Worm (Caenorhabditis elegans): ENCODE data around the gene Y22D7AL.1.

The Y22D7AL.1 gene

DNA sequence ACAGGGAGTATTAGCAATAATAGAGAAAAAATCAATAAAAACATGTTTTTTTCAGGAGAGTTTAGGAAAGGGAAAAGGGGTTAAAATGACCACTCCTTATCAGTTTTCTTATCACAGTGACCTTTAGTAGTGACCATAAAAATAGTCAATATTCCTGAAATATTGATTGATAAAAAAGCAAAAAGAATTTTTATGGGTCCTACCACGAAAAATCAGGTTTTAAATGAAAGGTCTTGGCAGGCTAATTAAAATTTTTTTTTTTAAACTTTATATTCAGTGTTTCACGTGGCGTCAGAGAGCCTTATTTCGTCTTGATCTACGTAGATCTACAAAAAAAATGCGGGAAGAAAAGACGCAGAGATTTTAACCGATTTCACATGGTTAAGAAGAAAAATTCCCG, 5.1 kb downstream of the Y22D7AL.1 start, which contains the start of gene cht-4:
Gene cht-4 (minus strand): TSS at position 101 of the 400 bp plus-strand sequence.
- no peak for TF ChIP-seq gmeb-1 (tag; optimal IDR thresholded peaks at IDR 0.05)
- no peak for TF ChIP-seq lin-39 (tag; optimal IDR thresholded peaks at IDR 0.05)
- TF ChIP-seq ztf-4 (tag; optimal IDR thresholded peaks at IDR 0.05), result no peak
- no peak for TF ChIP-seq sem-4 (tag; optimal IDR thresholded peaks at IDR 0.05)
- no peak for TF ChIP-seq fos-1 (tag; optimal IDR thresholded peaks at IDR 0.05)
- TF ChIP-seq nhr-77 (tag; optimal IDR thresholded peaks at IDR 0.05), result no peak
- TF ChIP-seq F13H6.1 (tag; optimal IDR thresholded peaks at IDR 0.05), result no peak
- no peak for TF ChIP-seq aly-2 (tag; optimal IDR thresholded peaks at IDR 0.05)
- no peak for TF ChIP-seq elt-1 (tag; optimal IDR thresholded peaks at IDR 0.05)
- no peak for TF ChIP-seq ama-1 (optimal IDR thresholded peaks at IDR 0.05)
- no peak for TF ChIP-seq peb-1 (tag; optimal IDR thresholded peaks at IDR 0.05)
- no peak for TF ChIP-seq nhr-21 (tag; optimal IDR thresholded peaks at IDR 0.05)
- no peak for TF ChIP-seq ztf-1 (GFP tag; conservative IDR thresholded peaks at IDR 0.05)
- no peak for TF ChIP-seq crh-2 (tag; optimal IDR thresholded peaks at IDR 0.05)

DNA sequence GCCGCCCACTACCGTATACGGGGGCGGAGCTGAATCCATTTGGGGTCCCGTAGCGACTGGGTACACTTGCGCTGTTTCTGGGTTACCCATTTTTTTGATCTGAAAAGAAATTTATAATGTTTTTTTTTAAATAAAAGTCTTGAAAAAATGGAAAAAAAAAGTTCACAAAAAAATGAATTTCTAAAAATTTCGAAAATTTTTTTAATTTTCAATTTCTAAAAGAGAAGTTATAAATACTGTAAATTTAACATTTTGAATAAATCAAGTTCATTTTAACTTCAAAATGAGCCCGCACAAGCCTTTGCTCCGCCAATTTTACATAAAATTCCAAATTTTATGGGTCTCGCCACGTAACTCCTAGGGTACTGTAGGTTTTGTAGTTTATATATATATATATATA, 7.5 kb downstream of the Y22D7AL.1 start, which contains the start of gene Y22D7AL.15:
Gene Y22D7AL.15 (minus strand): TSS at position 101 of the 400 bp plus-strand sequence.
- TF ChIP-seq gmeb-1 (tag; optimal IDR thresholded peaks at IDR 0.05), result no peak
- no peak for TF ChIP-seq unc-55 (GFP tag; optimal IDR thresholded peaks at IDR 0.05)
- TF ChIP-seq elt-3 (tag; optimal IDR thresholded peaks at IDR 0.05), result no peak
- no peak for TF ChIP-seq dmd-4 (tag; optimal IDR thresholded peaks at IDR 0.05)
- TF ChIP-seq nhr-237 (tag; optimal IDR thresholded peaks at IDR 0.05), result no peak
- TF ChIP-seq lsy-2 (tag; optimal IDR thresholded peaks at IDR 0.05), result no peak
- no peak for TF ChIP-seq aly-2 (tag; optimal IDR thresholded peaks at IDR 0.05)
- TF ChIP-seq ZK546.5 (tag; optimal IDR thresholded peaks at IDR 0.05), result no peak
- no peak for TF ChIP-seq mab-5 (tag; optimal IDR thresholded peaks at IDR 0.05)
- no peak for TF ChIP-seq mbf-1 (tag; optimal IDR thresholded peaks at IDR 0.05)
- TF ChIP-seq nhr-25 (tag; optimal IDR thresholded peaks at IDR 0.05), result no peak
- no peak for TF ChIP-seq skn-1 (tag; optimal IDR thresholded peaks at IDR 0.05)
- no peak for TF ChIP-seq sma-3 (GFP tag; optimal IDR thresholded peaks at IDR 0.05)
- TF ChIP-seq fos-1 (tag; optimal IDR thresholded peaks at IDR 0.05), result no peak
- TF ChIP-seq lin-39 (tag; optimal IDR thresholded peaks at IDR 0.05), result no peak
- TF ChIP-seq ceh-16 (tag; optimal IDR thresholded peaks at IDR 0.05), result no peak
- TF ChIP-seq nhr-12 (tag; optimal IDR thresholded peaks at IDR 0.05), result no peak
- TF ChIP-seq nhr-11 (tag; optimal IDR thresholded peaks at IDR 0.05), result no peak
- no peak for TF ChIP-seq F13H6.1 (tag; optimal IDR thresholded peaks at IDR 0.05)
- TF ChIP-seq nhr-21 (tag; optimal IDR thresholded peaks at IDR 0.05), result no peak

DNA sequence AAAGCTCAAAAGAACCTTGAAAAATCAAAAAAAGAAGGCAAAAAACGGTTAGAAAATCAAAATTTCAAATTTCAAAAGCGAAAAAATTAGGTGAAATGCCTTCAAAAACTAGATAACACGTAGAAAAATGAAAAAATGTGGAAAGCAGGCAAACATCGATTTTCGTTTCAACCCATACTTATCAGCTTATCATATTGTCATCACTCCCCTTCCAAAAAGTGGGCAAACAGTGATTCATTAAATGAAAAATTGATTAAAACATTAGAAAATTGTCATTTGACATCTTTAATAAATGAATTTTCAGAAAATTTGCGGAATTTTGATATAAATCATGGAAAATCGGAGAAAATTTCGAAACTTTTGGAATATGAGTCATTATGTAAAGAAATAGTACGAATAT, 8.8 kb downstream of the Y22D7AL.1 start:
- TF ChIP-seq fos-1 (tag; optimal IDR thresholded peaks at IDR 0.05) (peak; percentile 99), gmeb-1 (tag; optimal IDR thresholded peaks at IDR 0.05) (no peak), nhr-25 (tag; optimal IDR thresholded peaks at IDR 0.05) (no peak), crh-2 (tag; optimal IDR thresholded peaks at IDR 0.05) (peak; percentile 9), nhr-12 (tag; optimal IDR thresholded peaks at IDR 0.05) (no peak), R02D3.7 (tag; optimal IDR thresholded peaks at IDR 0.05) (no peak), alr-1 (tag; optimal IDR thresholded peaks at IDR 0.05) (no peak), ztf-11 (tag; optimal IDR thresholded peaks at IDR 0.05) (no peak), elt-3 (tag; optimal IDR thresholded peaks at IDR 0.05) (no peak), skn-1 (tag; optimal IDR thresholded peaks at IDR 0.05) (peak; percentile 69), nhr-77 (tag; optimal IDR thresholded peaks at IDR 0.05) (no peak), ztf-4 (tag; optimal IDR thresholded peaks at IDR 0.05) (no peak)

DNA sequence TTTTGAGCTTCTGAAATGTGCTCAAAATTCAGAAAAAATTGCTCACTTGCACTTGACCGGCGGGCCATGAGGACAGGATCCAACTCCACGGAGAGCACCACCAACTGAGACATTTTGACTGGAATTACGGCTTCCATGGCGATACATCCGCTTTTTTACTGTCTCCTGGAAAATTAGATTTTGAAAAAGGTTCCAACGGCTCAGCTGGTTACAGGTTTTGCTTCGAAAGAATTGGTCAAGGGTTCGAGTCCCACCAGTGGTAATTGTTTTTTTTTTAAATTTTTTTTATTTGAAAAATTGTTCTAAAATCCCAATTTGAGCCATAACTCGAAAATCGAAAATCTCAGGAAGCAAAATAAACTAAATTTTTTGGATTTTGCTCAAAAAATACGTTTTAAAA, 10.1 kb downstream of the Y22D7AL.1 start:
- TF ChIP-seq unc-39 (tag; optimal IDR thresholded peaks at IDR 0.05), result no peak
- no peak for TF ChIP-seq nhr-6 (tag; optimal IDR thresholded peaks at IDR 0.05)
- no peak for TF ChIP-seq mbf-1 (tag; optimal IDR thresholded peaks at IDR 0.05)
- no peak for TF ChIP-seq nhr-12 (tag; optimal IDR thresholded peaks at IDR 0.05)
- TF ChIP-seq ceh-16 (tag; optimal IDR thresholded peaks at IDR 0.05), result no peak
- no peak for TF ChIP-seq elt-1 (tag; optimal IDR thresholded peaks at IDR 0.05)
- no peak for TF ChIP-seq sma-9 (GFP tag; optimal IDR thresholded peaks at IDR 0.05)
- no peak for TF ChIP-seq sma-9 (tag; optimal IDR thresholded peaks at IDR 0.05)
- TF ChIP-seq unc-55 (GFP tag; optimal IDR thresholded peaks at IDR 0.05), result no peak
- no peak for TF ChIP-seq peb-1 (tag; optimal IDR thresholded peaks at IDR 0.05)
- no peak for TF ChIP-seq blmp-1 (tag; optimal IDR thresholded peaks at IDR 0.05; ENCODE audit: insufficient read depth)
- TF ChIP-seq lin-13 (GFP tag; optimal IDR thresholded peaks at IDR 0.05), result no peak
- TF ChIP-seq elt-3 (tag; optimal IDR thresholded peaks at IDR 0.05), result no peak
- no peak for TF ChIP-seq ztf-11 (tag; optimal IDR thresholded peaks at IDR 0.05)
- no peak for TF ChIP-seq ztf-4 (tag; optimal IDR thresholded peaks at IDR 0.05)
- no peak for TF ChIP-seq nhr-237 (tag; optimal IDR thresholded peaks at IDR 0.05)
- TF ChIP-seq snpc-4 (tag; optimal IDR thresholded peaks at IDR 0.05), result no peak
- no peak for TF ChIP-seq mdl-1 (tag; optimal IDR thresholded peaks at IDR 0.05)
